Worm (Caenorhabditis elegans) whole organism, mixed stage, embryonic: Measurements from ENCODE around the gene pros-1.

Experiments used
- M03D4.4 ChIP-seq: sonication (generic microtip); optimal IDR thresholded peaks from 2 replicates; lab custom pipeline; 2017; ENCODE audit warnings: mild to moderate bottlenecking, missing genetic modification characterization, missing compliant biosample characterization
- ceh-39 ChIP-seq: fragments of 150-350 bp; optimal IDR thresholded peaks from 2 replicates; lab custom pipeline; 2014; ENCODE audit warnings: missing biosample characterization, missing genetic modification characterization
- ceh-43 ChIP-seq: fragments of 200-800 bp; sonication (Bioruptor generic); optimal IDR thresholded peaks from 2 replicates; lab custom pipeline; 2018; ENCODE audit warnings: mild to moderate bottlenecking, missing genetic modification characterization, moderate library complexity, missing compliant biosample characterization
- ces-1 ChIP-seq: fragments of 150-350 bp; optimal IDR thresholded peaks from 2 replicates; lab custom pipeline; 2014; ENCODE audit warnings: missing biosample characterization, missing genetic modification reagents, missing genetic modification characterization
- cnd-1 ChIP-seq: fragments of 200-800 bp; sonication (Bioruptor generic); optimal IDR thresholded peaks from 2 replicates; lab custom pipeline; 2018; ENCODE audit warnings: mild to moderate bottlenecking, missing genetic modification characterization, missing compliant biosample characterization
- drap-1 ChIP-seq: fragments of 200-800 bp; sonication (Bioruptor generic); optimal IDR thresholded peaks from 3 replicates; lab custom pipeline; 2018; ENCODE audit warnings: mild to moderate bottlenecking, missing genetic modification characterization, missing compliant biosample characterization
- elt-1 ChIP-seq: sonication (generic microtip); optimal IDR thresholded peaks from 2 replicates; lab custom pipeline; 2017; ENCODE audit warnings: missing genetic modification characterization, mild to moderate bottlenecking, missing compliant biosample characterization, antibody characterized with exemption, moderate library complexity, borderline replicate concordance; ENCODE audit not compliant: insufficient read depth
- elt-3 ChIP-seq: fragments of 150-350 bp; optimal IDR thresholded peaks from 2 replicates; lab custom pipeline; 2014; ENCODE audit warnings: missing biosample characterization, missing genetic modification characterization
- ham-2 ChIP-seq: fragments of 200-800 bp; sonication (Bioruptor generic); optimal IDR thresholded peaks from 2 replicates; lab custom pipeline; 2018; ENCODE audit warnings: mild to moderate bottlenecking, missing genetic modification characterization, missing compliant biosample characterization
- hlh-1 ChIP-seq: fragments of 150-350 bp; optimal IDR thresholded peaks from 2 replicates; lab custom pipeline; 2014; ENCODE audit warnings: missing biosample characterization, missing genetic modification reagents, missing genetic modification characterization
- lin-13 ChIP-seq: fragments of 150-350 bp; optimal IDR thresholded peaks from 2 replicates; lab custom pipeline; 2014; ENCODE audit warnings: missing biosample characterization, missing genetic modification characterization
- lin-32 ChIP-seq: fragments of 200-800 bp; sonication (Bioruptor generic); optimal IDR thresholded peaks from 2 replicates; lab custom pipeline; 2018; ENCODE audit warnings: mild to moderate bottlenecking, missing genetic modification characterization, missing compliant biosample characterization
- lsy-2 ChIP-seq: fragments of 150-350 bp; optimal IDR thresholded peaks from 2 replicates; lab custom pipeline; 2014; ENCODE audit warnings: missing biosample characterization, missing genetic modification characterization
- mab-5 ChIP-seq: fragments of 150-350 bp; optimal IDR thresholded peaks from 2 replicates; lab custom pipeline; 2014; ENCODE audit warnings: missing biosample characterization, missing genetic modification characterization
- mep-1 ChIP-seq: fragments of 150-350 bp; optimal IDR thresholded peaks from 2 replicates; lab custom pipeline; 2017; ENCODE audit warnings: missing biosample characterization, missing genetic modification reagents, missing genetic modification characterization, inconsistent platforms
- mls-2 ChIP-seq: sonication (generic microtip); optimal IDR thresholded peaks from 2 replicates; lab custom pipeline; 2016; ENCODE audit warnings: mild to moderate bottlenecking, missing genetic modification characterization, moderate library complexity, missing compliant biosample characterization
- nhr-12 ChIP-seq: fragments of 150-350 bp; optimal IDR thresholded peaks from 2 replicates; lab custom pipeline; 2014; ENCODE audit warnings: missing biosample characterization, missing genetic modification characterization
- nhr-2 ChIP-seq: fragments of 150-350 bp; optimal IDR thresholded peaks from 2 replicates; lab custom pipeline; 2014; ENCODE audit warnings: missing biosample characterization, missing genetic modification characterization
- nhr-237 ChIP-seq: fragments of 150-350 bp; optimal IDR thresholded peaks from 2 replicates; lab custom pipeline; 2014; ENCODE audit warnings: missing biosample characterization, missing genetic modification characterization
- nhr-76 ChIP-seq: sonication (generic microtip); optimal IDR thresholded peaks from 2 replicates; lab custom pipeline; 2017; ENCODE audit warnings: missing biosample characterization, missing genetic modification characterization
- pha-4 ChIP-seq: fragments of 150-350 bp; optimal IDR thresholded peaks from 2 replicates; lab custom pipeline; 2018; ENCODE audit warnings: missing biosample characterization, missing genetic modification reagents, missing genetic modification characterization
- sem-2 ChIP-seq: fragments of 200-800 bp; sonication (Bioruptor generic); optimal IDR thresholded peaks from 2 replicates; lab custom pipeline; 2018; ENCODE audit warnings: mild to moderate bottlenecking, missing genetic modification characterization, missing compliant biosample characterization
- snpc-4 ChIP-seq: fragments of 150-350 bp; optimal IDR thresholded peaks from 2 replicates; lab custom pipeline; 2014; ENCODE audit warnings: missing biosample characterization, missing genetic modification characterization
- sptf-1 ChIP-seq: sonication (generic microtip); optimal IDR thresholded peaks from 2 replicates; lab custom pipeline; 2017; ENCODE audit warnings: mild to moderate bottlenecking, missing genetic modification characterization, moderate library complexity, missing compliant biosample characterization
- tbx-8 ChIP-seq: fragments of 200-800 bp; sonication (Bioruptor generic); optimal IDR thresholded peaks from 2 replicates; lab custom pipeline; 2018; ENCODE audit warnings: mild to moderate bottlenecking, missing genetic modification characterization, moderate library complexity, missing compliant biosample characterization
- unc-120 ChIP-seq: sonication (generic microtip); optimal IDR thresholded peaks from 2 replicates; lab custom pipeline; 2017; ENCODE audit warnings: missing genetic modification characterization, missing compliant biosample characterization; ENCODE audit not compliant: poor library complexity, severe bottlenecking
- unc-39 ChIP-seq: fragments of 150-350 bp; optimal IDR thresholded peaks from 2 replicates; lab custom pipeline; 2014; ENCODE audit warnings: missing biosample characterization, missing genetic modification characterization
- unc-62 ChIP-seq: fragments of 150-350 bp; optimal IDR thresholded peaks from 2 replicates; lab custom pipeline; 2014; ENCODE audit warnings: missing biosample characterization, missing genetic modification reagents, missing genetic modification characterization
- zip-8 ChIP-seq: fragments of 150-350 bp; optimal IDR thresholded peaks from 2 replicates; lab custom pipeline; 2014; ENCODE audit warnings: missing biosample characterization, missing genetic modification characterization

The pros-1 gene

ce11 chrIII:8063659-8064058 lies 3.4 kb upstream of the pros-1 start:
- peak; percentile 5 for TF ChIP-seq lsy-2 (tag; lab: Kevin White, UChicago)
- peak; percentile 69 for TF ChIP-seq ham-2 (GFP tag; lab: Kevin White, UChicago)
- TF ChIP-seq cnd-1 (tag; lab: Kevin White, UChicago) = no peak

DNA sequence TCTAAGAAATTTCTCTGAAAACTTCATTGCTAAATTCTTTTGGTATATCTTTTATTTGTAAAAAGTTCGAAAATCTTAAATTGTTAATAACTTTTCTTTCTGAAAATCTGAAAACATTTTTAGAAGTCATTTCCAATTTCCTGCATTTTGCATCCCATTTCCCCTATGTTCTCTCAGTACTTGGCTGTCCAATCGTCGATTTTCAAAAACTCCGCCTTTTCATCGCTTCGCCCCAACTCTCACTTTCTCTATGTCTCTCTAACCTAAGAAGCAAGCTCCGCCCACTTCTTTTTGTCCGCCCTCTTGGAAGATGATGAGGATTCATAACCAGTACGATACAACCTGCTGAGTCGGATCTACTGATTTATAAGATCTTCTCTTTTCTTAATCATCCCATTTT lies 2.0 kb upstream of the pros-1 start:
- TF ChIP-seq drap-1 (no peak), lsy-2 (tag; lab: Kevin White, UChicago) (peak; percentile 66)

DNA sequence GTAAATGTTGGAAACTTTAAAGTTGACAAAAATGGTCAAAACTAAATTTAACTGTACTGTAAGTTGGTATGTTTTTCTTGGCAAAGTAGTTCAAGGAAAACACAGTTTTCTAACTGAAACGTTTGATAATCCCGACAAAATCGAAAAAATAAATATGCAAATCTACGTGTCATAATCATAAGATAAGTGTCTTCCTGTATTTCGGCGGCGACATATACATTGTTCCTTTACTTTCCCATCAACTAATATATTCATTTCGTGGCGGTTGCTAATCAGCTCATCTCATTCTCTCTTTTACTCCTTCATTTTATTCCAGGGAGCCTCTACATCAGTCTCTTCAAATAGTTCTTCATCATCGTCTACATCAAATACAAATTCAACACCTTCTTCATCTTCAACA lies 709 bp downstream of the pros-1 start:
- no peak for TF ChIP-seq nhr-12 (tag; lab: Kevin White, UChicago)
- no peak for TF ChIP-seq lin-13 (tag; lab: Kevin White, UChicago)
- TF ChIP-seq unc-120 (tag; lab: Kevin White, UChicago) = no peak
- no peak for TF ChIP-seq cnd-1 (tag; lab: Kevin White, UChicago)
- no peak for TF ChIP-seq M03D4.4 (tag; lab: Kevin White, UChicago)
- no peak for TF ChIP-seq tbx-8 (GFP tag; lab: Kevin White, UChicago)
- no peak for TF ChIP-seq unc-39 (tag; lab: Kevin White, UChicago)
- no peak for TF ChIP-seq nhr-76 (tag; lab: Kevin White, UChicago)
- TF ChIP-seq zip-8 = no peak
- no peak for TF ChIP-seq elt-1 (tag; lab: Kevin White, UChicago)
- no peak for TF ChIP-seq ceh-43 (GFP tag; lab: Kevin White, UChicago)
- no peak for TF ChIP-seq mls-2 (tag; lab: Kevin White, UChicago)

ce11 chrIII:8069206-8069605 lies 2.1 kb downstream of the pros-1 start:
- TF ChIP-seq snpc-4 = no peak
- TF ChIP-seq cnd-1 (tag; lab: Kevin White, UChicago) = peak; percentile 16
- no peak for TF ChIP-seq zip-8
- TF ChIP-seq hlh-1 (tag; lab: Kevin White, UChicago) = no peak
- TF ChIP-seq mls-2 (tag; lab: Kevin White, UChicago) = peak; percentile 2
- peak; percentile 36 for TF ChIP-seq M03D4.4 (tag; lab: Kevin White, UChicago)
- TF ChIP-seq sptf-1 = peak; percentile 34
- no peak for TF ChIP-seq elt-1 (tag; lab: Kevin White, UChicago)
- TF ChIP-seq, all 35 proteins: peak for 4

- TF ChIP-seq nhr-12 (tag; lab: Kevin White, UChicago) (no peak), ceh-39 (tag; lab: Kevin White, UChicago) (no peak), nhr-237 (no peak), nhr-2 (tag; lab: Kevin White, UChicago) (no peak), ces-1 (GFP tag; lab: Kevin White, UChicago) (no peak), M03D4.4 (tag; lab: Kevin White, UChicago) (no peak), nhr-76 (tag; lab: Kevin White, UChicago) (no peak), lsy-2 (tag; lab: Kevin White, UChicago) (no peak), drap-1 (no peak), pha-4 (no peak)
- TF ChIP-seq, all 35 proteins: peak for 0
These were observed 10.1 kb downstream of the pros-1 start for ce11 chrIII:8077180-8077579.

ce11 chrIII:8080165-8080738 lies 13.2 kb downstream of the pros-1 start, which contains the start of the genes dcr-1 and apc-2:
dcr-1 (minus strand) TSS chrIII:8080281.
apc-2 (plus strand) TSS chrIII:8080629.
- TF ChIP-seq tbx-8 (GFP tag; lab: Kevin White, UChicago) = no peak
- no peak for TF ChIP-seq zip-8
- no peak for TF ChIP-seq ceh-39 (tag; lab: Kevin White, UChicago)
- TF ChIP-seq cnd-1 (tag; lab: Kevin White, UChicago) = no peak
- TF ChIP-seq unc-62 (GFP tag; lab: Kevin White, UChicago) = no peak
- TF ChIP-seq lin-32 (GFP tag; lab: Kevin White, UChicago) = no peak
- no peak for TF ChIP-seq sptf-1

- TF ChIP-seq elt-3 (tag; lab: Kevin White, UChicago) (no peak), lsy-2 (tag; lab: Kevin White, UChicago) (peak; percentile 98), ceh-39 (tag; lab: Kevin White, UChicago) (no peak), sem-2 (GFP tag; lab: Kevin White, UChicago) (no peak), nhr-76 (tag; lab: Kevin White, UChicago) (no peak), unc-62 (GFP tag; lab: Kevin White, UChicago) (no peak), nhr-12 (tag; lab: Kevin White, UChicago) (no peak), tbx-8 (GFP tag; lab: Kevin White, UChicago) (no peak), pha-4 (peak; percentile 29), ces-1 (GFP tag; lab: Kevin White, UChicago) (peak; percentile 82), mep-1 (tag; lab: Kevin White, UChicago) (peak; percentile 25), mab-5 (tag; lab: Kevin White, UChicago) (no peak), nhr-237 (no peak)
These were observed 18.3 kb downstream of the pros-1 start, which contains the start of the genes K06H7.7 and grp-1 for ce11 chrIII:8085355-8085754. K06H7.7 (minus strand) TSS chrIII:8085475. grp-1 (plus strand) TSS chrIII:8085705.
